Worm (Caenorhabditis elegans): ENCODE results near the gene cku-70.

- no peak for TF ChIP-seq ceh-31 (tag; optimal IDR thresholded peaks at IDR 0.05)
- TF ChIP-seq ama-1 (optimal IDR thresholded peaks at IDR 0.05): no peak
- no peak for TF ChIP-seq fax-1 (tag; optimal IDR thresholded peaks at IDR 0.05)
- no peak for TF ChIP-seq rnt-1 (tag; optimal IDR thresholded peaks at IDR 0.05)
- TF ChIP-seq nhr-11 (tag; optimal IDR thresholded peaks at IDR 0.05): no peak
- no peak for TF ChIP-seq ceh-34 (tag; optimal IDR thresholded peaks at IDR 0.05)
- TF ChIP-seq nfya-1 (tag; optimal IDR thresholded peaks at IDR 0.05): no peak
- no peak for TF ChIP-seq Y22D7AL.16 (tag; optimal IDR thresholded peaks at IDR 0.05)
- TF ChIP-seq hlh-13 (GFP tag; optimal IDR thresholded peaks at IDR 0.05): no peak
- no peak for TF ChIP-seq hlh-15 (tag; optimal IDR thresholded peaks at IDR 0.05)
- no peak for TF ChIP-seq ceh-18 (tag; optimal IDR thresholded peaks at IDR 0.05)
Measured at ce11 chrIII:11170509-11170908, 15.9 kb downstream of the cku-70 start.
